Fruit fly (Drosophila melanogaster): ENCODE results near the gene CG3552.

Gene CG3552

dm6 chr3L:9461670-9462246 is 5.6 kb downstream of the CG3552 start (continued):
- TF ChIP-seq CG7786 (GFP tag; optimal IDR thresholded peaks at IDR 0.05) (peak; percentile 27), CG12299 (tag; optimal IDR thresholded peaks at IDR 0.05) (no peak), p53 (GFP tag; optimal IDR thresholded peaks at IDR 0.05) (no peak), CG17829 (tag; optimal IDR thresholded peaks at IDR 0.05) (no peak), amos (GFP tag; IDR thresholded peaks at IDR 0.05; ENCODE audit: partially characterized antibody) (no peak), CG1233 (GFP tag; optimal IDR thresholded peaks at IDR 0.05) (no peak), luna (GFP tag; optimal IDR thresholded peaks at IDR 0.05) (no peak), pfk (GFP tag; optimal IDR thresholded peaks at IDR 0.05) (no peak), CG14667 (GFP tag; IDR thresholded peaks at IDR 0.05) (no peak), CG6854 (GFP tag; optimal IDR thresholded peaks at IDR 0.05) (no peak), CG9932 (GFP tag; IDR thresholded peaks at IDR 0.05) (peak; percentile 20; the same call in 1 of the 2 replicates), Dip3 (GFP tag; optimal IDR thresholded peaks at IDR 0.05) (peak; percentile 47), CG11247 (GFP tag; IDR thresholded peaks at IDR 0.05) (0 out of 2 replicates have a peak, but pooled peaks have one; percentile 31), br (optimal IDR thresholded peaks at IDR 0.05) (no peak), Bteb2 (GFP tag; optimal IDR thresholded peaks at IDR 0.05) (no peak), Poxn (GFP tag; IDR thresholded peaks at IDR 0.05) (no peak), Gug (GFP tag; IDR thresholded peaks at IDR 0.05) (peak; percentile 43; the same call in 1 of the 4 replicates), CG13296 (GFP tag; optimal IDR thresholded peaks at IDR 0.05) (no peak), bcd (GFP tag; optimal IDR thresholded peaks at IDR 0.05) (peak; percentile 38), CG6765 (GFP tag; optimal IDR thresholded peaks at IDR 0.05) (no peak), CG4328 (GFP tag; optimal IDR thresholded peaks at IDR 0.05) (no peak), Doc3 (GFP tag; IDR thresholded peaks at IDR 0.05; ENCODE audit: partially characterized antibody) (no peak), unpg (GFP tag; optimal IDR thresholded peaks at IDR 0.05) (peak; percentile 47), Elba2 (GFP tag; optimal IDR thresholded peaks at IDR 0.05) (no peak), dpn (GFP tag; optimal IDR thresholded peaks at IDR 0.05) (peak in 1 of 2 experiments; percentile 27), Dref (GFP tag; IDR thresholded peaks at IDR 0.05) (no peak), vnd (GFP tag; IDR thresholded peaks at IDR 0.05; ENCODE audit: partially characterized antibody) (no peak), Side (GFP tag; optimal IDR thresholded peaks at IDR 0.05) (no peak), Ravus (GFP tag; IDR thresholded peaks at IDR 0.05) (no peak), Hr3 (GFP tag; optimal IDR thresholded peaks at IDR 0.05) (no peak), shn (GFP tag; optimal IDR thresholded peaks at IDR 0.05) (peak; percentile 52), her (GFP tag; optimal IDR thresholded peaks at IDR 0.05) (no peak), fd3F (GFP tag; optimal IDR thresholded peaks at IDR 0.05) (no peak), CG13775 (GFP tag; optimal IDR thresholded peaks at IDR 0.05) (no peak), CG7556 (GFP tag; optimal IDR thresholded peaks at IDR 0.05) (no peak), Stat92E (GFP tag; optimal IDR thresholded peaks at IDR 0.05) (no peak), CG34224 (GFP tag; IDR thresholded peaks at IDR 0.05; ENCODE audit: partially characterized antibody) (0 out of 3 replicates have a peak, but pooled peaks have one; percentile 26), CG7987 (GFP tag; optimal IDR thresholded peaks at IDR 0.05) (peak; percentile 16), gcm2 (GFP tag; optimal IDR thresholded peaks at IDR 0.05) (no peak), unc-4 (GFP tag; IDR thresholded peaks at IDR 0.05; ENCODE audit: partially characterized antibody) (no peak), ttk (GFP tag; IDR thresholded peaks at IDR 0.05) (0 out of 2 replicates have a peak, but pooled peaks have one; percentile 14), ash1 (GFP tag; optimal IDR thresholded peaks at IDR 0.05) (no peak), MTF-1 (GFP tag; optimal IDR thresholded peaks at IDR 0.05; ENCODE audit: borderline replicate concordance) (no peak), gem (tag; optimal IDR thresholded peaks at IDR 0.05) (peak; percentile 18), CkIIα-i1 (GFP tag; IDR thresholded peaks at IDR 0.05) (no peak), CG4282 (GFP tag; optimal IDR thresholded peaks at IDR 0.05) (no peak), gcm (GFP tag; optimal IDR thresholded peaks at IDR 0.05) (no peak), Doc2 (GFP tag; IDR thresholded peaks at IDR 0.05) (no peak), cas (GFP tag; IDR thresholded peaks at IDR 0.05) (no peak), D19B (GFP tag; optimal IDR thresholded peaks at IDR 0.05) (no peak)

Measured in whole organism, embryonic.